Worm (Caenorhabditis elegans): ENCODE results near the gene C17C3.3.

C17C3.3 gene

DNA sequence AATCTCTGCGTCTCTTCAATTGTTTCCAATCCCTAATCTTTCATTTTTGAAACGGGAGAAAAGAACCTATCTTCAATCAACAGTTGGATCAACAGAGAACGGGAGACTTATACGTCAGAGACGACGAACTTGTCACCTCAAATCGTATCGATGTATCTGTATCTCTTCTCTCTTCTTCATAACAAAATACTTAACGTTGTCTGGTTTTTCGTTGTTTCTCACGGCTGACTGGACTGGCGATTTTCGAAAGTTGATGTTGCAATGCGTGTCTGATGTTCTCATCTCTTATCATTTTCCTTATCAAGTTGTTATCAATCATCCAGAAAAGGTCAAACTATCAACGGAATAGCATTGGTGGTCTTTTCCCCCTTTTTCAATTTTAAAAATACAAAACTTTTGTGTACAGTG lies 44.0 kb downstream of the C17C3.3 start (continued):
- TF ChIP-seq nhr-12 (tag; optimal IDR thresholded peaks at IDR 0.05) (no peak), ama-1 (optimal IDR thresholded peaks at IDR 0.05) (no peak), nhr-28 (tag; optimal IDR thresholded peaks at IDR 0.05) (no peak), nhr-23 (tag; optimal IDR thresholded peaks at IDR 0.05) (peak; percentile 94)

DNA sequence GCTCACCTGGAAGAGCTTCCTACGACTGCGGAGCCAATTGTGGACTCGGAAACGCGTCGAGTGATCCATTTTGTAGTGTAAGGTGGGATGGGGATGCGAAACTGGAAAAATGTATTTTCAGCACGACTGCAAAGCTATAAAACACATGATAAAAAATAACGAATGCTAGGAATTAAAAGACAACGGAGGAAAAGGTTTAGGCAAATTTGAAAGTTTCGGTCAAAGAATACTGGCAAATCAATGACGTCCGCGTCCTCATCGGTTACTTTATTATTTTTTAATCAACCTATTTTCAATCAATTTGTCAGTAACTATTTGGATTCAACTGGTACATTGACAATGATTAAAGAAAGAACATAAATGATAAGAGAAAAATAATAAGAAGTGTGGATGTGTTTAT lies 46.2 kb downstream of the C17C3.3 start, which contains the start of gene C17G10.7:
Gene C17G10.7, minus strand, starts transcription at position 101 of the 400 bp plus-strand sequence.
- TF ChIP-seq nhr-11 (tag; optimal IDR thresholded peaks at IDR 0.05) (no peak), sea-2 (GFP tag; optimal IDR thresholded peaks at IDR 0.05) (no peak), skn-1 (tag; optimal IDR thresholded peaks at IDR 0.05) (no peak), ceh-16 (tag; optimal IDR thresholded peaks at IDR 0.05) (no peak), ZK546.5 (tag; optimal IDR thresholded peaks at IDR 0.05) (no peak), R02D3.7 (tag; optimal IDR thresholded peaks at IDR 0.05) (no peak), nhr-76 (tag; optimal IDR thresholded peaks at IDR 0.05) (no peak), elt-1 (tag; optimal IDR thresholded peaks at IDR 0.05) (no peak), fos-1 (tag; optimal IDR thresholded peaks at IDR 0.05) (no peak), egl-27 (tag; optimal IDR thresholded peaks at IDR 0.05) (no peak), ceh-82 (tag; optimal IDR thresholded peaks at IDR 0.05) (no peak)

All from whole organism, L3 larva.